Fruit fly (Drosophila melanogaster) whole organism, embryonic: Measurements from ENCODE around the gene LUBEL.
A peak's percentile ranks its signal among the peaks of the same experiment; 100 is the strongest.

Experiments used
- Adf1 ChIP-seq: fragments of 200-800 bp; sonication (Bioruptor generic); IDR thresholded peaks from 2 replicates; pipeline ENCODE4 v1.3.6; 2022; ENCODE audit warnings: missing biosample characterization, missing genetic modification characterization
- Bteb2 ChIP-seq: fragments of 200-800 bp; sonication (Bioruptor generic); optimal IDR thresholded peaks from 2 replicates; lab custom pipeline; 2016; ENCODE audit warnings: missing biosample characterization, missing genetic modification characterization
- CG10147 ChIP-seq: fragments of 200-800 bp; sonication (Bioruptor generic); optimal IDR thresholded peaks from 2 replicates; lab custom pipeline; 2019; ENCODE audit warnings: missing biosample characterization, mild to moderate bottlenecking, missing genetic modification characterization, moderate library complexity
- CG10959 ChIP-seq: fragments of 200-800 bp; sonication (Bioruptor generic); IDR thresholded peaks from 2 replicates; pipeline ENCODE4 v1.3.6; 2022; ENCODE audit warnings: missing biosample characterization, missing genetic modification characterization
- CG12219 ChIP-seq: fragments of 200-800 bp; sonication (Bioruptor generic); optimal IDR thresholded peaks from 3 replicates; lab custom pipeline; 2018; ENCODE audit warnings: missing biosample characterization, mild to moderate bottlenecking, missing genetic modification characterization
- CG12769 ChIP-seq: fragments of 200-800 bp; sonication (Bioruptor generic); optimal IDR thresholded peaks from 2 replicates; lab custom pipeline; 2019; ENCODE audit warnings: missing biosample characterization, mild to moderate bottlenecking, missing genetic modification characterization, moderate library complexity
- CG1529 ChIP-seq: fragments of 200-800 bp; sonication (Bioruptor generic); optimal IDR thresholded peaks from 3 replicates; lab custom pipeline; 2018; ENCODE audit warnings: missing biosample characterization, missing genetic modification characterization
- CG18476 ChIP-seq: fragments of 200-800 bp; sonication (Bioruptor generic); optimal IDR thresholded peaks from 2 replicates; lab custom pipeline; 2016; ENCODE audit warnings: missing biosample characterization, mild to moderate bottlenecking, missing genetic modification characterization
- CG18619 ChIP-seq: fragments of 200-800 bp; sonication (Bioruptor generic); optimal IDR thresholded peaks from 3 replicates; lab custom pipeline; 2017; ENCODE audit warnings: missing biosample characterization, mild to moderate bottlenecking, missing genetic modification characterization
- CG31224 ChIP-seq: fragments of 200-800 bp; sonication (Bioruptor generic); IDR thresholded peaks from 2 replicates; pipeline ENCODE4 v1.3.6; 2022; ENCODE audit warnings: missing biosample characterization, missing genetic modification characterization
- CG6813 ChIP-seq: fragments of 200-800 bp; sonication (Bioruptor generic); optimal IDR thresholded peaks from 2 replicates; lab custom pipeline; 2017; ENCODE audit warnings: missing biosample characterization, missing genetic modification characterization, mild to moderate bottlenecking, moderate library complexity, missing genetic modification reagents
- CG8478 ChIP-seq: fragments of >200 bp; optimal IDR thresholded peaks from 2 replicates; lab custom pipeline; 2018
- CG8944 ChIP-seq: fragments of 200-800 bp; sonication (Bioruptor generic); optimal IDR thresholded peaks from 3 replicates; lab custom pipeline; 2016; ENCODE audit warnings: missing biosample characterization, missing genetic modification characterization
- CHES-1-like ChIP-seq: fragments of 200-800 bp; sonication (Bioruptor generic); optimal IDR thresholded peaks from 2 replicates; lab custom pipeline; 2016; ENCODE audit warnings: missing biosample characterization, missing genetic modification characterization
- CoRest ChIP-seq: fragments of 200-800 bp; sonication (Bioruptor generic); optimal IDR thresholded peaks from 3 replicates; lab custom pipeline; 2018; ENCODE audit warnings: missing biosample characterization, mild to moderate bottlenecking, missing genetic modification characterization, moderate library complexity
- CrebB ChIP-seq: fragments of 200-800 bp; sonication (Bioruptor generic); optimal IDR thresholded peaks from 3 replicates; lab custom pipeline; 2018; ENCODE audit warnings: missing biosample characterization, mild to moderate bottlenecking, missing genetic modification characterization
- D19A ChIP-seq: fragments of 200-800 bp; optimal IDR thresholded peaks from 3 replicates; lab custom pipeline; 2019; ENCODE audit warnings: missing biosample characterization, mild to moderate bottlenecking, missing genetic modification characterization, moderate library complexity
- Dref ChIP-seq: fragments of 200-800 bp; sonication (Bioruptor generic); IDR thresholded peaks from 2 replicates; pipeline ENCODE4 v1.3.6; 2022; ENCODE audit warnings: missing biosample characterization, missing genetic modification characterization
- Ets97D ChIP-seq: fragments of 200-800 bp; sonication (Bioruptor generic); optimal IDR thresholded peaks from 3 replicates; lab custom pipeline; 2016; ENCODE audit warnings: missing biosample characterization, missing genetic modification characterization
- H15 ChIP-seq: fragments of 200-800 bp; sonication (Bioruptor generic); IDR thresholded peaks from 3 replicates; pipeline ENCODE4 v1.3.6; 2022; ENCODE audit warnings: missing biosample characterization, missing genetic modification characterization
- HLH4C ChIP-seq: fragments of 200-800 bp; sonication (Bioruptor generic); IDR thresholded peaks from 3 replicates; pipeline ENCODE4 v1.3.6; 2022; ENCODE audit warnings: missing biosample characterization, missing genetic modification characterization; ENCODE audit not compliant: partially characterized antibody
- HmgZ ChIP-seq: fragments of 200-800 bp; sonication (Bioruptor generic); optimal IDR thresholded peaks from 2 replicates; lab custom pipeline; 2018; ENCODE audit warnings: missing biosample characterization, mild to moderate bottlenecking, missing genetic modification characterization
- Hmx ChIP-seq: fragments of 200-800 bp; sonication (Bioruptor generic); optimal IDR thresholded peaks from 2 replicates; lab custom pipeline; 2016; ENCODE audit warnings: missing biosample characterization, missing genetic modification characterization
- Jarid2 ChIP-seq: fragments of 200-800 bp; sonication (Bioruptor generic); optimal IDR thresholded peaks from 3 replicates; lab custom pipeline; 2017; ENCODE audit warnings: mild to moderate bottlenecking, missing biosample characterization, missing genetic modification reagents, missing genetic modification characterization
- MTF-1 ChIP-seq: fragments of 200-800 bp; sonication (Bioruptor generic); optimal IDR thresholded peaks from 2 replicates; lab custom pipeline; 2018; ENCODE audit warnings: missing biosample characterization, mild to moderate bottlenecking, missing genetic modification characterization, borderline replicate concordance
- Myb ChIP-seq: fragments of 200-800 bp; sonication (Bioruptor generic); optimal IDR thresholded peaks from 2 replicates; lab custom pipeline; 2016; ENCODE audit warnings: missing biosample characterization, missing genetic modification characterization
- Opbp ChIP-seq: fragments of 200-800 bp; sonication (Bioruptor generic); IDR thresholded peaks from 3 replicates; pipeline ENCODE4 v1.3.6; 2022; ENCODE audit warnings: missing biosample characterization, missing genetic modification characterization; ENCODE audit not compliant: partially characterized antibody
- Trl ChIP-seq, 3 experiments: fragments of >200 bp in 2 of 3; fragments of 200-800 bp in 1 of 3; sonication (Bioruptor generic) in 1 of 3; optimal IDR thresholded peaks; 2 replicates in 1 of 3; 3 replicates in 2 of 3; lab custom pipeline; 2016 to 2017; ENCODE audit warnings: missing biosample characterization in 1 of 3, missing genetic modification characterization in 1 of 3
- al ChIP-seq: fragments of 200-800 bp; sonication (Bioruptor generic); IDR thresholded peaks from 2 replicates; pipeline ENCODE4 v1.3.6; 2022; ENCODE audit warnings: missing biosample characterization, missing genetic modification characterization
- az2 ChIP-seq: fragments of 200-800 bp; sonication (Bioruptor generic); optimal IDR thresholded peaks from 3 replicates; lab custom pipeline; 2016; ENCODE audit warnings: missing biosample characterization, missing genetic modification characterization
- fd96Cb ChIP-seq: fragments of 200-800 bp; sonication (Bioruptor generic); optimal IDR thresholded peaks from 2 replicates; lab custom pipeline; 2018; ENCODE audit warnings: missing biosample characterization, mild to moderate bottlenecking, missing genetic modification characterization, moderate library complexity
- gt ChIP-seq: fragments of 200-800 bp; sonication (Bioruptor generic); IDR thresholded peaks from 2 replicates; pipeline ENCODE4 v1.3.6; 2022; ENCODE audit warnings: missing biosample characterization, missing genetic modification characterization
- hth ChIP-seq: fragments of >200 bp; optimal IDR thresholded peaks from 2 replicates; lab custom pipeline; 2017; ENCODE audit warnings: inconsistent platforms
- mirr ChIP-seq: fragments of 200-800 bp; sonication (Bioruptor generic); optimal IDR thresholded peaks from 3 replicates; lab custom pipeline; 2018; ENCODE audit warnings: missing biosample characterization, mild to moderate bottlenecking, missing genetic modification characterization
- nerfin-1 ChIP-seq: fragments of 200-800 bp; sonication (Bioruptor generic); optimal IDR thresholded peaks from 3 replicates; lab custom pipeline; 2019; ENCODE audit warnings: missing biosample characterization, mild to moderate bottlenecking, missing genetic modification characterization, moderate library complexity
- org-1 ChIP-seq: fragments of 200-800 bp; sonication (Bioruptor generic); optimal IDR thresholded peaks from 2 replicates; lab custom pipeline; 2017; ENCODE audit warnings: missing biosample characterization, missing genetic modification characterization
- pfk ChIP-seq: fragments of 200-800 bp; sonication (Bioruptor generic); optimal IDR thresholded peaks from 2 replicates; lab custom pipeline; 2018; ENCODE audit warnings: missing biosample characterization, mild to moderate bottlenecking, missing genetic modification characterization, moderate library complexity
- phol ChIP-seq: fragments of 200-800 bp; sonication (Bioruptor generic); optimal IDR thresholded peaks from 3 replicates; lab custom pipeline; 2018; ENCODE audit warnings: missing biosample characterization, mild to moderate bottlenecking, missing genetic modification characterization, moderate library complexity
- row ChIP-seq: fragments of 200-800 bp; sonication (Bioruptor generic); IDR thresholded peaks from 3 replicates; pipeline ENCODE4 v1.3.6; 2022; ENCODE audit warnings: missing biosample characterization, missing genetic modification characterization
- run ChIP-seq: fragments of 200-800 bp; sonication (Bioruptor generic); optimal IDR thresholded peaks from 3 replicates; lab custom pipeline; 2018; ENCODE audit warnings: missing biosample characterization, mild to moderate bottlenecking, missing genetic modification characterization
- scrt ChIP-seq: fragments of 200-800 bp; sonication (Bioruptor generic); optimal IDR thresholded peaks from 2 replicates; lab custom pipeline; 2018; ENCODE audit warnings: missing biosample characterization, mild to moderate bottlenecking, missing genetic modification characterization, moderate library complexity
- sna ChIP-seq: fragments of 200-800 bp; sonication (Bioruptor generic); IDR thresholded peaks from 2 replicates; pipeline ENCODE4 v1.3.6; 2022; ENCODE audit warnings: missing biosample characterization, missing genetic modification characterization; ENCODE audit not compliant: partially characterized antibody
- tgo ChIP-seq: fragments of 200-800 bp; sonication (Bioruptor generic); IDR thresholded peaks from 3 replicates; pipeline ENCODE4 v1.3.6; 2022; ENCODE audit warnings: missing biosample characterization, missing genetic modification characterization
- toy ChIP-seq: fragments of 200-800 bp; sonication (Bioruptor generic); IDR thresholded peaks from 2 replicates; pipeline ENCODE4 v1.3.6; 2022; ENCODE audit warnings: missing biosample characterization, missing genetic modification characterization
- trem ChIP-seq: fragments of 200-800 bp; optimal IDR thresholded peaks from 3 replicates; lab custom pipeline; 2019; ENCODE audit warnings: missing biosample characterization, mild to moderate bottlenecking, missing genetic modification characterization, moderate library complexity
- unc-4 ChIP-seq: fragments of 200-800 bp; sonication (Bioruptor generic); IDR thresholded peaks from 2 replicates; pipeline ENCODE4 v1.3.6; 2022; ENCODE audit warnings: missing biosample characterization, missing genetic modification characterization; ENCODE audit not compliant: partially characterized antibody
- usp ChIP-seq: fragments of >200 bp; optimal IDR thresholded peaks from 2 replicates; lab custom pipeline; 2017; ENCODE audit warnings: missing biosample characterization, missing genetic modification characterization
- vvl ChIP-seq: fragments of 200-800 bp; sonication (Bioruptor generic); IDR thresholded peaks from 2 replicates; pipeline ENCODE4 v1.3.6; 2022; ENCODE audit warnings: missing biosample characterization, missing genetic modification characterization

Gene LUBEL

DNA sequence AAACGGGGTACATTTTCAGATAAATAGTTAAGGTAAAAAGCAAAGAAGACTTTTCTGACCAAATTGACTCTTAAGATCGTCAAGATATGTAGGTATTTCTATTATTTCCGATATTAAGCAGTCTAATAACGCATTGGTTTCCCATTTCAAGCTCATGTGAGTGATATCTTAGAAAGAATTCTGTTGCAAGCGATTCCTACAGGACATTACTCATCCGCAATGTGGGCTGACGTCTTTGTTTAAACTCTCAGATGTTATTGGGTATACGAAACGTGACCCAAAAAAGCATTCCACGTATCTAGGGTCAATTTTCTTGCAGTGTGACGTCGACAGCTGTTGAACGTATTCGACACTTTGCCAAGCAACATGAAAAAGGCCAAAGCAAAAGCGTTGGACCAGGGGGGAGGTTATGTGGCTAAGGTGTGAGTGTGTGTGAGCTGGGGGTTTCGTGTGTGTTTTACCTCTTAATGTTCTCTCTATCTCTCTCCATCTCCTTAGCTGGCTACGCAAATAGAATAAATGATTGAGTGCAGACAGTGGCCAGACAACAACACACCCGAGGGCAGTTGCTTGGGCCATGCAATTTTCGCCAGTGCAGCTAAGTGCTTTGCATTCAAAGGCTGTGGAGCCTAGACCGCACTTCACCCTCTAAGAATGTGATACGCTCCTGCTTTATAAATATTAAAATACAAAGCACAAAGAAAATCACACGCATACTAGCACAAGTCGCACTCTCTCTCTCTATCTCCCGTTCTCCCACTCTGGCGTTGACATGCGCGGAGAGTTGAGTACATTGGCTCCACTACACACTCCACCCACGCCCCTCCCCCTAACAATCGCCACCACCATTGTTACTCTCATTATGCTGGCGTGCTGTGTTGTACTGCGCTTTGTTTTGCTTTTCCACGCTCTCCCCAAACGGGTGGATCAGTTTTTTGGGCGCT is 14.7 kb upstream of the LUBEL start (continued):
- TF ChIP-seq CG18476 (GFP tag; lab: Kevin White, UChicago) (peak; percentile 92), Trl (optimal IDR thresholded peaks at IDR 0.05; lab: Kevin White, UChicago) (peak; percentile 90 to 99), Trl (GFP tag; optimal IDR thresholded peaks at IDR 0.05; lab: Kevin White, UChicago) (peak; percentile 96), CG31224 (GFP tag; lab: Robert Waterston, UW) (peak; percentile 84), trem (peak; percentile 86), CG12769 (tag; lab: Kevin White, UChicago) (peak; percentile 92), CG12219 (peak; percentile 91), row (GFP tag; lab: Robert Waterston, UW) (peak; percentile 92), unc-4 (GFP tag; lab: Robert Waterston, UW) (peak; percentile 56), nerfin-1 (tag; lab: Kevin White, UChicago) (peak; percentile 93), Ets97D (GFP tag; lab: Kevin White, UChicago) (peak; percentile 77), usp (GFP tag; lab: Kevin White, UChicago) (no peak), HmgZ (tag; lab: Kevin White, UChicago) (peak; percentile 91), CG10147 (peak; percentile 96), CrebB (tag; lab: Kevin White, UChicago) (peak; percentile 86), Myb (peak; percentile 90), CoRest (tag; lab: Kevin White, UChicago) (peak; percentile 99), gt (peak; percentile 74), CG6813 (GFP tag; lab: Kevin White, UChicago) (peak; percentile 83), mirr (GFP tag; lab: Kevin White, UChicago) (peak; percentile 68), sna (GFP tag; lab: Robert Waterston, UW) (peak; percentile 17; the same call in 1 of the 2 replicates), pfk (GFP tag; lab: Kevin White, UChicago) (no peak), H15 (GFP tag; lab: Robert Waterston, UW) (peak; percentile 75), Dref (GFP tag; lab: Robert Waterston, UW) (no peak), CG18619 (peak; percentile 97), az2 (GFP tag; lab: Kevin White, UChicago) (peak; percentile 96), hth (no peak), tgo (GFP tag; lab: Robert Waterston, UW) (peak; percentile 84), CG1529 (GFP tag; lab: Kevin White, UChicago) (peak; percentile 94), org-1 (GFP tag; lab: Kevin White, UChicago) (peak; percentile 97), scrt (GFP tag; lab: Kevin White, UChicago) (peak; percentile 93), Jarid2 (GFP tag; lab: Kevin White, UChicago) (peak; percentile 5), MTF-1 (GFP tag; lab: Kevin White, UChicago) (peak; percentile 43), CG8944 (GFP tag; lab: Kevin White, UChicago) (peak; percentile 96), Bteb2 (GFP tag; lab: Kevin White, UChicago) (peak; percentile 94), toy (GFP tag; lab: Robert Waterston, UW) (peak; percentile 9; the same call in 1 of the 2 replicates), CHES-1-like (GFP tag; lab: Kevin White, UChicago) (peak; percentile 98), HLH4C (GFP tag; lab: Robert Waterston, UW) (peak; percentile 47; the same call in 1 of the 3 replicates), run (tag; lab: Kevin White, UChicago) (peak; percentile 87), Adf1 (GFP tag; lab: Robert Waterston, UW) (peak; percentile 77), Hmx (GFP tag; lab: Kevin White, UChicago) (peak; percentile 93), Opbp (GFP tag; lab: Robert Waterston, UW) (0 out of 3 replicates have a peak, but pooled peaks have one; percentile 44), vvl (GFP tag; lab: Robert Waterston, UW) (peak; percentile 93), phol (tag; lab: Kevin White, UChicago) (peak; percentile 96), CG10959 (GFP tag; lab: Robert Waterston, UW) (peak; percentile 25), al (GFP tag; lab: Robert Waterston, UW) (peak; percentile 88), fd96Cb (peak; percentile 95), D19A (peak; percentile 91), CG8478 (lab: Kevin White, UChicago) (peak; percentile 21)
